Worm (Caenorhabditis elegans): ENCODE data around the gene R148.4.

DNA sequence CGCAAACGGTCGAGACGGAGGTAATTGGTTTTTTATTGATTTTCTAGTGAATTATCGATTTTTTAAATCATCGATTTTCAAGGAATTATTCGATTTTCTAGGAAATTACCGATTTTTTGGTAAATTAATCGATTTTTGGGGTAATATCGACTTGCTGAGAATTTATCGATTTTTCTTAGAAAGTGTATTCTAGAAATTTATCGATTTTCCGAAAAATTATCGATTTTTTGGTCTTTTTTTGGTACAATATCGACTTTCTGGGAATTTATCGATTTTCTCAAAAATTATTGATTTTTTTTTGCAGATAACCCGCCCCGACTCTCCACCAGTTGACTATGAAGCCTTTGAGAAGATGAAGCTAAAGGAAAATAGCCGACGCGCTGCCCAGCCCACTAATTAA lies 854 bp upstream of the R148.4 start:
- TF ChIP-seq nhr-11 (tag; optimal IDR thresholded peaks at IDR 0.05): no peak
- TF ChIP-seq crh-2 (tag; optimal IDR thresholded peaks at IDR 0.05): no peak
- no peak for TF ChIP-seq unc-62 (GFP tag; optimal IDR thresholded peaks at IDR 0.05)
- no peak for TF ChIP-seq nhr-21 (tag; optimal IDR thresholded peaks at IDR 0.05)
- TF ChIP-seq lin-11 (tag; optimal IDR thresholded peaks at IDR 0.05): no peak
- TF ChIP-seq nhr-77 (tag; optimal IDR thresholded peaks at IDR 0.05): no peak
